Fruit fly (Drosophila melanogaster) S2 (cell line): ENCODE results near the gene Ada3.

Experiments
- CG8478 ChIP-seq: fragments of >200 bp; optimal IDR thresholded peaks from 2 replicates; lab custom pipeline; 2018
- CTCF ChIP-seq, 2 experiments: fragments of >200 bp; optimal IDR thresholded peaks; 2 replicates each; lab custom pipeline; 2018

DNA sequence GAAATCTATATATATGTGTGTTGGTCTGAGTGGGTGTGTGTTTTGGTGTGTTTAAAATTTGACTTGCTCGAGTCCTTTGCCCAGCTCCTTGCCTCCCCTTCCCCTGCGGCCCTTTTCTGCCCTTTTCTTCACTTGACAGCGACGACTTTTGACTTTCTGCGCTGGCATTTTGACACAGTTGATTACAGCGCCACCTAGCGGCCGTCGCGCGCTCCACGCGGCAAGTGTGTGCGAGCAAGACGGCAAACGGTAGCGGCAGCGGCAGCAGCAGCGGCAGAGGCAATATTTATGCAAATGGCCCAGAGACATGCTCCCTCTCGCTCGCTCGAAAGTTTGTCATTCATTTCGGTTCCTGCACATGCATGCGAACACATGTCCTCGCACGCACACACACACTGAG lies 33.4 kb upstream of the Ada3 start:
- TF ChIP-seq CTCF (optimal IDR thresholded peaks at IDR 0.05; lab: Kevin White, UChicago) (peak; percentile 79 to 84), CG8478 (lab: Kevin White, UChicago) (no peak)
